Fruit fly (Drosophila melanogaster): ENCODE measurements around the gene comm3.

comm3 gene

dm6 chr3L:15580487-15580886 lies 67.1 kb downstream of the comm3 start, which contains the start of the genes mrn and CG12301 (continued):
- TF ChIP-seq Oli (tag; optimal IDR thresholded peaks at IDR 0.05): no peak
- TF ChIP-seq pan (optimal IDR thresholded peaks at IDR 0.05): no peak
- peak in 1 of 2 experiments; percentile 96 for TF ChIP-seq pan (GFP tag; optimal IDR thresholded peaks at IDR 0.05 in 1 of 2, IDR thresholded peaks at IDR 0.05 in 1 of 2)
- TF ChIP-seq BEAF-32 (GFP tag; optimal IDR thresholded peaks at IDR 0.05): peak; percentile 97
- no peak for TF ChIP-seq CG11398 (GFP tag; optimal IDR thresholded peaks at IDR 0.05)
- no peak for TF ChIP-seq CG8290 (GFP tag; optimal IDR thresholded peaks at IDR 0.05)
- TF ChIP-seq CG8290 (tag; optimal IDR thresholded peaks at IDR 0.05): no peak
- peak; percentile 54 for TF ChIP-seq Bdp1 (GFP tag; optimal IDR thresholded peaks at IDR 0.05)
- no peak for TF ChIP-seq prd (optimal IDR thresholded peaks at IDR 0.05)
- peak; percentile 96 for TF ChIP-seq prd (GFP tag; IDR thresholded peaks at IDR 0.05)
- TF ChIP-seq Chrac-16 (GFP tag; optimal IDR thresholded peaks at IDR 0.05): peak; percentile 54
- TF ChIP-seq maf-S (GFP tag; optimal IDR thresholded peaks at IDR 0.05): no peak
- peak; percentile 34; the same call in 1 of the 3 replicates for TF ChIP-seq Optix (GFP tag; IDR thresholded peaks at IDR 0.05)
- TF ChIP-seq danr (GFP tag; IDR thresholded peaks at IDR 0.05): peak; percentile 96
- TF ChIP-seq dati (GFP tag; IDR thresholded peaks at IDR 0.05): peak; percentile 84
- TF ChIP-seq kni (GFP tag; optimal IDR thresholded peaks at IDR 0.05): no peak
- TF ChIP-seq E2f1 (GFP tag; IDR thresholded peaks at IDR 0.05): peak; percentile 91
- TF ChIP-seq Elba2 (GFP tag; optimal IDR thresholded peaks at IDR 0.05): no peak
- peak; percentile 64 for TF ChIP-seq Ets97D (GFP tag; optimal IDR thresholded peaks at IDR 0.05)
- TF ChIP-seq bbx (GFP tag; IDR thresholded peaks at IDR 0.05; ENCODE audit: partially characterized antibody): peak; percentile 79
- TF ChIP-seq Hand (GFP tag; optimal IDR thresholded peaks at IDR 0.05): no peak
- TF ChIP-seq CG14050 (GFP tag; IDR thresholded peaks at IDR 0.05): peak; percentile 56; the same call in 2 of the 3 replicates
- peak; percentile 44 for TF ChIP-seq CG7786 (GFP tag; optimal IDR thresholded peaks at IDR 0.05)
- TF ChIP-seq eve (GFP tag; optimal IDR thresholded peaks at IDR 0.05): no peak
- TF ChIP-seq CG10543 (GFP tag; optimal IDR thresholded peaks at IDR 0.05): no peak
- peak; percentile 42 for TF ChIP-seq CG1647 (GFP tag; optimal IDR thresholded peaks at IDR 0.05)
- peak; percentile 80 for TF ChIP-seq Ada2b (GFP tag; IDR thresholded peaks at IDR 0.05)
- no peak for TF ChIP-seq Nf-YB (GFP tag; optimal IDR thresholded peaks at IDR 0.05)
- peak; percentile 94 for TF ChIP-seq CG32532 (GFP tag; IDR thresholded peaks at IDR 0.05)
- TF ChIP-seq CG30403 (GFP tag; optimal IDR thresholded peaks at IDR 0.05): peak; percentile 87
- peak; percentile 89 for TF ChIP-seq CG13775 (GFP tag; optimal IDR thresholded peaks at IDR 0.05)
- TF ChIP-seq Trl (optimal IDR thresholded peaks at IDR 0.05): no peak
- TF ChIP-seq Trl (GFP tag; optimal IDR thresholded peaks at IDR 0.05): peak; percentile 46
- TF ChIP-seq CG4707 (GFP tag; optimal IDR thresholded peaks at IDR 0.05): no peak
- TF ChIP-seq CG8388 (GFP tag; optimal IDR thresholded peaks at IDR 0.05): no peak
- TF ChIP-seq hb (GFP tag; IDR thresholded peaks at IDR 0.05; ENCODE audit: partially characterized antibody): peak; percentile 89
- TF ChIP-seq chn (GFP tag; optimal IDR thresholded peaks at IDR 0.05): peak; percentile 62
- no peak for TF ChIP-seq CG7745 (tag; optimal IDR thresholded peaks at IDR 0.05)
- no peak for TF ChIP-seq zf30C (GFP tag; optimal IDR thresholded peaks at IDR 0.05)
- peak; percentile 94 for TF ChIP-seq tgo (GFP tag; IDR thresholded peaks at IDR 0.05)
- TF ChIP-seq CG4854 (GFP tag; optimal IDR thresholded peaks at IDR 0.05): peak; percentile 74
- TF ChIP-seq sens-2 (GFP tag; IDR thresholded peaks at IDR 0.05): no peak
- TF ChIP-seq CG5953 (GFP tag; IDR thresholded peaks at IDR 0.05): 0 out of 2 replicates have a peak, but pooled peaks have one; percentile 31
- TF ChIP-seq Meics (GFP tag; optimal IDR thresholded peaks at IDR 0.05): no peak
- TF ChIP-seq so (GFP tag; IDR thresholded peaks at IDR 0.05): peak; percentile 79
- peak; percentile 55 for TF ChIP-seq CG9797 (GFP tag; optimal IDR thresholded peaks at IDR 0.05)
- no peak for TF ChIP-seq HmgD (GFP tag; optimal IDR thresholded peaks at IDR 0.05)
- peak; percentile 3 for TF ChIP-seq CG8089 (GFP tag; optimal IDR thresholded peaks at IDR 0.05)
- no peak for TF ChIP-seq nau (GFP tag; optimal IDR thresholded peaks at IDR 0.05)
- no peak for TF ChIP-seq BtbVII (GFP tag; optimal IDR thresholded peaks at IDR 0.05)
- TF ChIP-seq Nf-YA (GFP tag; IDR thresholded peaks at IDR 0.05): no peak
- TF ChIP-seq peb (GFP tag; IDR thresholded peaks at IDR 0.05): peak; percentile 86
- TF ChIP-seq sqz (GFP tag; optimal IDR thresholded peaks at IDR 0.05): no peak
